Worm (Caenorhabditis elegans): ENCODE data around the gene T20B12.5.

T20B12.5 gene

DNA sequence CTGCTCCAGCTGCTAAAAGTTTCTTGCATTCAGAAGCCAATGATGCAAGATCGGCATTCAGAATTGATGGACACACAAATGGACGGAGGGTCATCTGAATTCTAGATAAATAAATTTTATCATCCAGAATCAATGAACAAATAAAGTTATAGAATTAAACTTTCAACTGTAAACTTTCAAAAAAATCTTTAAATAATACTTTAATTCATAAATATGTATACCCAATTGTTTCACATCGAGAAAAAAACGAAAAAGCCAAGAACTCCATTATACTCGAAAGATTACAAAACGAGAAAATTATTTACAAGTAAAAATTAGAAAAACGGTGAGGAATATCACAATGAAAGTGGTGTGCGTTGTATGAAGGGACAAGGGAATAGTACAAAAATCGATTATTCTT is 19.9 kb downstream of the T20B12.5 start, which contains the start of gene F08F8.7:
Gene F08F8.7 (minus strand): TSS at position 101 of the 400 bp plus-strand sequence.
- no peak for TF ChIP-seq daf-16 (GFP tag; optimal IDR thresholded peaks at IDR 0.05)
- peak; percentile 7 for TF ChIP-seq daf-16 (tag; optimal IDR thresholded peaks at IDR 0.05)
- no peak for TF ChIP-seq dpl-1 (GFP tag; optimal IDR thresholded peaks at IDR 0.05)

DNA sequence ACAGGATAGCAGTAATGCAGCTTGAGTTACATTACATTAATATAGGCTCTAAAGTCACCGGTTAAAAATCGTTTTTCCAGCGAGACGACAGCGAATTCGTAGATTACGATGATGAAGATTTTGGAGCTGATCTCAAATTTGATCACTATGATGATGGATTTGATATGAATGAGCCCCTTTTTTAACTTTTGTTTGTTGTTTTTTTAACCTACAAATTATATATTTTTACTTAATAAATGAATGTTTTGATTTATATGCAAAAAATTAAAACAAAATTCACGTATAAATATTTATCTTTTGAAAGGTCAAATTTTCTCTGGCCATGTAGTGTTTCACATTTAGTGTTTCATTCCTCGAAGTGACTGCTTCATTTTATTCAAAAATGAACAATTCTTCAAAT is 23.5 kb downstream of the T20B12.5 start, which contains the start of gene F08F8.6:
Gene F08F8.6 (plus strand): TSS at position 301 of the 400 bp plus-strand sequence.
- TF ChIP-seq rbr-2 (tag; optimal IDR thresholded peaks at IDR 0.05) (no peak), mdt-29 (GFP tag; IDR thresholded peaks at IDR 0.05) (no peak), zip-11 (GFP tag; IDR thresholded peaks at IDR 0.05) (no peak), fkh-10 (GFP tag; optimal IDR thresholded peaks at IDR 0.05) (no peak), fos-1 (tag; optimal IDR thresholded peaks at IDR 0.05) (no peak), spr-3 (GFP tag; optimal IDR thresholded peaks at IDR 0.05) (no peak), sdz-12 (GFP tag; optimal IDR thresholded peaks at IDR 0.05) (no peak), ceh-82 (tag; optimal IDR thresholded peaks at IDR 0.05) (no peak), unc-62 (GFP tag; optimal IDR thresholded peaks at IDR 0.05 in 1 of 2) (no peak), unc-62 (tag; optimal IDR thresholded peaks at IDR 0.05) (no peak), dve-1 (tag; optimal IDR thresholded peaks at IDR 0.05; ENCODE audit: insufficient read depth) (no peak), mxl-3 (GFP tag; optimal IDR thresholded peaks at IDR 0.05) (no peak), lin-39 (tag; optimal IDR thresholded peaks at IDR 0.05) (no peak), ceh-20 (GFP tag; IDR thresholded peaks at IDR 0.05) (no peak), T26A8.4 (GFP tag; IDR thresholded peaks at IDR 0.05) (no peak), daf-19 (GFP tag; conservative IDR thresholded peaks at IDR 0.05) (no peak)

DNA sequence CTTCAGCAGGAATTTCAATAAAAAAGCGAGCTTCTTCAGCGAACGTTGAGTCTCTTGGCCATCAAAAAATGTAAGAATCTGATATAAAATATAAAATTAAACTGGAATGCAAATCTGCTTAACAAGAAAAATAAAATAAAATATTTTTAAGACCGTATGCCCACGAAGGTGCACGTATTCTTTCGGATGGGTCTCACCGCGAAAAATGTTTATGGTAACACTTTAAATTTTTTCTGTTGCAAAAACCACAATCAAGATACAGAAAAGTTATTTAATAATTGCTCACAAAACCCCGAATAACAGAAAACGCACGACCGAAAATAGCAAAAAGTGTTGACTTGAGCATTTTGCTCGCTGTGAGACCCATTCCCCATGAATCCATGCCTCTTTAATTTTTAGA is 27.8 kb downstream of the T20B12.5 start:
- TF ChIP-seq egl-27 (tag; optimal IDR thresholded peaks at IDR 0.05) (no peak), zip-2 (tag; optimal IDR thresholded peaks at IDR 0.05) (no peak)

DNA sequence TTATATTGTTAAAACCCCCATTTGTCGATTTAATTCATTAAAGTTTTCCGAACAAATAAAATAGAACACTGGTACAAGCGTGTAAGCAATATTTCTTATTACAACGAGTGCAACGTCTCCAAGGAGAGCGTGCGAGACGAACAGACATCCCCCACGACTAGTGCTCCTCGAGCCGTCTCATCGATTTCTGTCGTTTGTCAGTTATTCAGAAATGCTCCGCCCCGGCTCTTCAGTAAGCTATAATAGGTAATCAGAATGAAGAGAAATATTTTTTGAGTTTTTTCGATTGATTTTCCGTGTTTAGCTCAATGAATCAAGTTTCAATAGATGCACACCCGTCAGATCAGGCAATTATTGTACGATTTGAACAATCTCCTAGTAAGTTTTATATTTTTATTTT is 28.2 kb downstream of the T20B12.5 start, which contains the start of gene kap-1:
Gene kap-1 (plus strand): TSS at position 143 of the 400 bp plus-strand sequence.
- TF ChIP-seq snpc-1.2 (GFP tag; IDR thresholded peaks at IDR 0.05) (0 out of 2 replicates have a peak, but pooled peaks have one; percentile 11), tag-97 (GFP tag; IDR thresholded peaks at IDR 0.05) (no peak), ceh-62 (tag; optimal IDR thresholded peaks at IDR 0.05) (no peak), jun-1 (tag; optimal IDR thresholded peaks at IDR 0.05) (no peak), madf-9 (GFP tag; conservative IDR thresholded peaks at IDR 0.05) (no peak), dmd-9 (GFP tag; IDR thresholded peaks at IDR 0.05) (no peak), nhr-76 (tag; optimal IDR thresholded peaks at IDR 0.05) (no peak), ZK337.2 (GFP tag; IDR thresholded peaks at IDR 0.05) (0 out of 2 replicates have a peak, but pooled peaks have one; percentile 37), dve-1 (tag; optimal IDR thresholded peaks at IDR 0.05; ENCODE audit: insufficient read depth) (no peak), fos-1 (tag; optimal IDR thresholded peaks at IDR 0.05) (no peak), rbr-2 (tag; optimal IDR thresholded peaks at IDR 0.05) (no peak), egl-43 (GFP tag; IDR thresholded peaks at IDR 0.05) (peak; percentile 64), ZK546.5 (tag; optimal IDR thresholded peaks at IDR 0.05) (no peak), mep-1 (tag; optimal IDR thresholded peaks at IDR 0.05) (peak; percentile 32), ceh-32 (tag; optimal IDR thresholded peaks at IDR 0.05; ENCODE audit: poor library complexity) (no peak), aly-2 (tag; optimal IDR thresholded peaks at IDR 0.05) (no peak), T26A8.4 (GFP tag; IDR thresholded peaks at IDR 0.05) (0 out of 2 replicates have a peak, but pooled peaks have one; percentile 26), nhr-28 (tag; optimal IDR thresholded peaks at IDR 0.05) (no peak), F44E2.7 (GFP tag; IDR thresholded peaks at IDR 0.05) (0 out of 2 replicates have a peak, but pooled peaks have one; percentile 50), zip-2 (tag; optimal IDR thresholded peaks at IDR 0.05) (no peak), F49E8.2 (tag; optimal IDR thresholded peaks at IDR 0.05; ENCODE audit: borderline replicate concordance) (no peak), dpl-1 (GFP tag; optimal IDR thresholded peaks at IDR 0.05) (no peak), Y48G9A.11 (GFP tag; IDR thresholded peaks at IDR 0.05) (no peak), T20F7.1 (GFP tag; optimal IDR thresholded peaks at IDR 0.05) (peak; percentile 18), mdl-1 (tag; optimal IDR thresholded peaks at IDR 0.05) (no peak), aha-1 (tag) (no peak), ztf-7 (tag; optimal IDR thresholded peaks at IDR 0.05) (no peak), mxl-2 (GFP tag; conservative IDR thresholded peaks at IDR 0.05) (no peak), ceh-82 (tag; optimal IDR thresholded peaks at IDR 0.05) (no peak), lin-29 (GFP tag; IDR thresholded peaks at IDR 0.05) (no peak), nhr-41 (GFP tag; IDR thresholded peaks at IDR 0.05) (no peak), snpc-4 (tag; optimal IDR thresholded peaks at IDR 0.05) (no peak), ztf-11 (tag; optimal IDR thresholded peaks at IDR 0.05) (no peak)
